Fruit fly (Drosophila melanogaster): ENCODE data around the gene CG32447.

Gene CG32447

dm6 chr3L:21715974-21716373 is 9.8 kb upstream of the CG32447 start (continued):
- no peak for TF ChIP-seq Blimp-1 (GFP tag; optimal IDR thresholded peaks at IDR 0.05)
- TF ChIP-seq Ets96B (tag; optimal IDR thresholded peaks at IDR 0.05) = peak; percentile 46
- peak; percentile 46; the same call in 1 of the 3 replicates for TF ChIP-seq CG8119 (GFP tag; IDR thresholded peaks at IDR 0.05)
- peak; percentile 30 for TF ChIP-seq Sox14 (GFP tag; optimal IDR thresholded peaks at IDR 0.05)
- TF ChIP-seq pdm3 (GFP tag; optimal IDR thresholded peaks at IDR 0.05) = peak; percentile 49
- TF ChIP-seq Lpt (GFP tag; optimal IDR thresholded peaks at IDR 0.05) = peak; percentile 50
- TF ChIP-seq Ets21C (GFP tag; optimal IDR thresholded peaks at IDR 0.05) = no peak
- TF ChIP-seq cyc (GFP tag; optimal IDR thresholded peaks at IDR 0.05) = no peak
- no peak for TF ChIP-seq Sox15 (GFP tag; optimal IDR thresholded peaks at IDR 0.05)
- TF ChIP-seq Eip93F (GFP tag; optimal IDR thresholded peaks at IDR 0.05) = no peak
- no peak for TF ChIP-seq CG11902 (GFP tag; optimal IDR thresholded peaks at IDR 0.05)
- TF ChIP-seq salr (GFP tag; optimal IDR thresholded peaks at IDR 0.05) = peak in 1 of 2 experiments; percentile 68
- peak; percentile 41; the same call in 1 of the 3 replicates for TF ChIP-seq CG6163 (GFP tag; IDR thresholded peaks at IDR 0.05)
- TF ChIP-seq dac (GFP tag; optimal IDR thresholded peaks at IDR 0.05) = peak; percentile 55
- no peak for TF ChIP-seq CG6854 (GFP tag; optimal IDR thresholded peaks at IDR 0.05)
- TF ChIP-seq Hr4 (GFP tag; optimal IDR thresholded peaks at IDR 0.05) = peak; percentile 70
- TF ChIP-seq net (GFP tag; optimal IDR thresholded peaks at IDR 0.05) = peak; percentile 16
- TF ChIP-seq fd59A (GFP tag; optimal IDR thresholded peaks at IDR 0.05) = peak; percentile 35
- no peak for TF ChIP-seq CG34406 (GFP tag; optimal IDR thresholded peaks at IDR 0.05)

dm6 chr3L:21709785-21710591 is 3.8 kb upstream of the CG32447 start:
- TF ChIP-seq Hr38 (GFP tag; optimal IDR thresholded peaks at IDR 0.05) (no peak), CG16779 (tag; optimal IDR thresholded peaks at IDR 0.05) (peak; percentile 47), CG6792 (GFP tag; optimal IDR thresholded peaks at IDR 0.05) (peak; percentile 71), CG31627 (GFP tag; optimal IDR thresholded peaks at IDR 0.05) (peak; percentile 72), esn (GFP tag; optimal IDR thresholded peaks at IDR 0.05) (peak; percentile 86), lz (GFP tag; optimal IDR thresholded peaks at IDR 0.05) (peak; percentile 64), CG1621 (tag; optimal IDR thresholded peaks at IDR 0.05) (no peak), CG4318 (GFP tag; optimal IDR thresholded peaks at IDR 0.05) (peak; percentile 60), Smox (GFP tag; optimal IDR thresholded peaks at IDR 0.05) (peak; percentile 78), spab (GFP tag; optimal IDR thresholded peaks at IDR 0.05) (peak; percentile 91), salr (GFP tag; optimal IDR thresholded peaks at IDR 0.05) (peak; percentile 44 to 85), Sox15 (GFP tag; optimal IDR thresholded peaks at IDR 0.05) (peak; percentile 69), CG32006 (GFP tag; optimal IDR thresholded peaks at IDR 0.05) (peak; percentile 87), vri (GFP tag; optimal IDR thresholded peaks at IDR 0.05) (peak; percentile 64), CG6163 (GFP tag; IDR thresholded peaks at IDR 0.05) (peak; percentile 63; the same call in 2 of the 3 replicates), achi (GFP tag; optimal IDR thresholded peaks at IDR 0.05) (peak; percentile 85), Hr39 (GFP tag; optimal IDR thresholded peaks at IDR 0.05) (peak; percentile 63), CG9139 (GFP tag; optimal IDR thresholded peaks at IDR 0.05) (peak; percentile 72), CG10631 (GFP tag; optimal IDR thresholded peaks at IDR 0.05) (peak; percentile 81), Eip78C (GFP tag) (peak; percentile 96), CG15336 (GFP tag; IDR thresholded peaks at IDR 0.05) (peak; percentile 77), CG8319 (GFP tag; optimal IDR thresholded peaks at IDR 0.05) (peak; percentile 59), fd85E (GFP tag; optimal IDR thresholded peaks at IDR 0.05) (peak; percentile 33), CG8119 (GFP tag; IDR thresholded peaks at IDR 0.05) (peak; percentile 77), CG8632 (GFP tag; optimal IDR thresholded peaks at IDR 0.05) (peak; percentile 83), Gug (GFP tag; IDR thresholded peaks at IDR 0.05) (0 out of 2 replicates have a peak, but pooled peaks have one; percentile 26), Blimp-1 (GFP tag; optimal IDR thresholded peaks at IDR 0.05) (peak; percentile 67), CG6276 (GFP tag; optimal IDR thresholded peaks at IDR 0.05) (peak; percentile 68), topi (GFP tag; optimal IDR thresholded peaks at IDR 0.05) (peak; percentile 81), CG11762 (GFP tag; optimal IDR thresholded peaks at IDR 0.05; ENCODE audit: insufficient read depth) (peak; percentile 72), CG6808 (GFP tag; optimal IDR thresholded peaks at IDR 0.05) (peak; percentile 95), cyc (GFP tag; optimal IDR thresholded peaks at IDR 0.05) (peak; percentile 75), CG11294 (GFP tag; IDR thresholded peaks at IDR 0.05) (peak; percentile 33; the same call in 1 of the 2 replicates), svp (GFP tag) (peak; percentile 90), dac (GFP tag; optimal IDR thresholded peaks at IDR 0.05) (no peak), pdm3 (GFP tag; optimal IDR thresholded peaks at IDR 0.05) (peak; percentile 69), acj6 (GFP tag; optimal IDR thresholded peaks at IDR 0.05) (peak; percentile 88)
